Worm (Caenorhabditis elegans): ENCODE data around the gene arrd-18.

The arrd-18 gene

ce11 chrV:3315308-3315707 lies 3.4 kb upstream of the arrd-18 start, which contains the start of gene arrd-19 (continued):
- TF ChIP-seq ztf-6 (GFP tag; IDR thresholded peaks at IDR 0.05) (no peak), fkh-3 (tag; optimal IDR thresholded peaks at IDR 0.05) (no peak)

DNA sequence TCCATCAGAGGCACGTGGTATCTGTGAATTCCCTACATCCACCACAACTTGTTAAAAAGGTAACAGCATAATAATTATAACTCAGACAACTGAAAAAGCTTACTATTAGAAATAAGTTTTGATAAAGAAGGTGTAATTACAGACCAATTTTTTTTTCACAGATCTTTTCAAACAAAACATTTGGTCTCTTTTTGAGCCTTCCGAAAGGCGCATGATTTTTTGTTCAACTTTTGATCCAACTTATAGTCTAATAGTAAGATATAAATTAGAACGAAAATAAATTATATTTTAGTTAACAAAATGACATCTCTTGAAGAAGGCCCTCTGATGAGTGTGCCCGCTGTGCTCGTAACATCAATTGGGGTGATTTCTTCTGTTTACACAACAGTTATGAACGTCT lies 3.7 kb downstream of the arrd-18 start, which contains the start of gene srbc-3:
Gene srbc-3 (plus strand): TSS at position 301 of the 400 bp plus-strand sequence.
- TF ChIP-seq sdz-38 (tag; optimal IDR thresholded peaks at IDR 0.05): no peak
- TF ChIP-seq ceh-79 (tag; optimal IDR thresholded peaks at IDR 0.05): no peak
- no peak for TF ChIP-seq unc-130 (GFP tag; optimal IDR thresholded peaks at IDR 0.05)
- no peak for TF ChIP-seq Y53F4B.3 (GFP tag; IDR thresholded peaks at IDR 0.05)
- TF ChIP-seq lin-40 (tag; optimal IDR thresholded peaks at IDR 0.05): no peak
- TF ChIP-seq dpl-1 (GFP tag; optimal IDR thresholded peaks at IDR 0.05): no peak
- no peak for TF ChIP-seq aptf-2 (GFP tag; conservative IDR thresholded peaks at IDR 0.05)
- no peak for TF ChIP-seq madf-6 (GFP tag; IDR thresholded peaks at IDR 0.05)
- no peak for TF ChIP-seq B0336.3 (GFP tag; IDR thresholded peaks at IDR 0.05)
- TF ChIP-seq nfya-1 (tag; optimal IDR thresholded peaks at IDR 0.05; ENCODE audit: borderline replicate concordance, insufficient read depth): no peak
- TF ChIP-seq ztf-28 (GFP tag; IDR thresholded peaks at IDR 0.05): no peak
- no peak for TF ChIP-seq F22D6.2 (tag; optimal IDR thresholded peaks at IDR 0.05)
- no peak for TF ChIP-seq lin-54 (GFP tag; optimal IDR thresholded peaks at IDR 0.05)
- no peak for TF ChIP-seq ztf-26 (tag; optimal IDR thresholded peaks at IDR 0.05)
- no peak for TF ChIP-seq T07F8.4 (tag; optimal IDR thresholded peaks at IDR 0.05)
- no peak for TF ChIP-seq repo-1 (tag; optimal IDR thresholded peaks at IDR 0.05)

DNA sequence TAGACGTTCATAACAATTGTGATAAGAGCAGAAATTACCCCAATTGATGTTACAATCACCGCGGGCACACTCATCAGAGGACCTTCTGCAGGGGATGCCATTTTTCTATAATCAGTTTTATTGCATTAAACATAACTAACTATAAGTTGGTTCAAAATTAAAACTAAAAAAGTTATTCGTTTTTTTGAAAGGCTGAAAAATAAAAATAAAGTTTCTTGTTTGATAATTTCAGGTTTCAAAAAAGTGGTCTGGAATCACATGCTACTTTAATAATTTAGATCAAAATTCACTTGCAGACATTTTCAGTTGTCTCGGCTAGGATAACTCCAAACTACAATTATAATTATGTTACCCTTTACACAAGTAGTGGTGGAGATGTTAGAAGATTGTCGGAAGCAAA lies 10.0 kb downstream of the arrd-18 start, which contains the start of gene srbc-1:
Gene srbc-1 (minus strand): TSS at position 101 of the 400 bp plus-strand sequence.
- TF ChIP-seq F57A8.1 (GFP tag; optimal IDR thresholded peaks at IDR 0.05) (no peak), Y95B8A.8 (GFP tag; IDR thresholded peaks at IDR 0.05) (no peak), zfh-2 (GFP tag; conservative IDR thresholded peaks at IDR 0.05) (no peak), B0019.2 (GFP tag; conservative IDR thresholded peaks at IDR 0.05) (no peak), K11D2.4 (GFP tag; IDR thresholded peaks at IDR 0.05) (no peak), F57C9.4 (tag; optimal IDR thresholded peaks at IDR 0.05) (no peak), F55B11.4 (tag; optimal IDR thresholded peaks at IDR 0.05; ENCODE audit: borderline replicate concordance, insufficient read depth) (no peak), madf-10 (tag; optimal IDR thresholded peaks at IDR 0.05) (no peak), B0035.1 (tag; optimal IDR thresholded peaks at IDR 0.05) (no peak), lag-1 (GFP tag; IDR thresholded peaks at IDR 0.05) (no peak), mcd-1 (GFP tag; IDR thresholded peaks at IDR 0.05) (no peak), mel-28 (tag; optimal IDR thresholded peaks at IDR 0.05; ENCODE audit: borderline replicate concordance) (no peak), madf-6 (GFP tag; IDR thresholded peaks at IDR 0.05) (no peak), C17E4.6 (GFP tag; IDR thresholded peaks at IDR 0.05) (no peak), ztf-18 (tag; optimal IDR thresholded peaks at IDR 0.05) (no peak)

- TF ChIP-seq let-526 (GFP tag; IDR thresholded peaks at IDR 0.05) (0 out of 2 replicates have a peak, but pooled peaks have one; percentile 22), madf-3 (GFP tag; IDR thresholded peaks at IDR 0.05) (no peak), F23B12.7 (tag; optimal IDR thresholded peaks at IDR 0.05; ENCODE audit: insufficient read depth) (no peak), egl-18 (GFP tag; IDR thresholded peaks at IDR 0.05) (peak; percentile 66; the same call in 1 of the 2 replicates), repo-1 (tag; optimal IDR thresholded peaks at IDR 0.05) (no peak), dpl-1 (GFP tag; optimal IDR thresholded peaks at IDR 0.05) (no peak), ztf-25 (GFP tag; IDR thresholded peaks at IDR 0.05) (0 out of 2 replicates have a peak, but pooled peaks have one; percentile 36), ztf-18 (tag; optimal IDR thresholded peaks at IDR 0.05) (no peak), cebp-1 (GFP tag; IDR thresholded peaks at IDR 0.05) (no peak), cebp-1 (tag; optimal IDR thresholded peaks at IDR 0.05) (no peak)
Observed at ce11 chrV:3299437-3299836, 12.5 kb downstream of the arrd-18 start.
